Worm (Caenorhabditis elegans) whole organism, midembryonic: Measurements from ENCODE around the gene hacd-1.

Experiments used
- T22C8.4 ChIP-seq: fragments of 200-800 bp; sonication (Bioruptor generic); IDR thresholded peaks from 2 replicates; pipeline ENCODE4 v1.3.6; 2022; ENCODE audit warnings: missing genetic modification characterization, missing compliant biosample characterization
- cog-1 ChIP-seq: sonication (generic microtip); optimal IDR thresholded peaks from 2 replicates; lab custom pipeline; 2016; ENCODE audit warnings: missing genetic modification characterization, missing compliant biosample characterization
- flt-1 ChIP-seq: fragments of 200-800 bp; sonication (Bioruptor generic); IDR thresholded peaks from 2 replicates; pipeline ENCODE4 v1.3.6; 2022; ENCODE audit warnings: missing genetic modification characterization, missing compliant biosample characterization
- klf-2 ChIP-seq: fragments of 200-800 bp; sonication (Bioruptor generic); conservative IDR thresholded peaks from 2 replicates; pipeline ENCODE4 v1.3.6; 2022; ENCODE audit warnings: missing genetic modification reagents, missing genetic modification characterization, missing compliant biosample characterization
- med-1 ChIP-seq: sonication (generic microtip); optimal IDR thresholded peaks from 2 replicates; lab custom pipeline; 2017; ENCODE audit warnings: missing genetic modification characterization, mild to moderate bottlenecking, missing compliant biosample characterization, antibody characterized with exemption, missing genetic modification reagents; ENCODE audit not compliant: insufficient read depth
- ref-1 ChIP-seq: fragments of 200-800 bp; sonication (Bioruptor generic); conservative IDR thresholded peaks from 2 replicates; pipeline ENCODE4 v1.3.6; 2022; ENCODE audit warnings: missing genetic modification reagents, missing genetic modification characterization, missing compliant biosample characterization
- ztf-23 ChIP-seq: fragments of 200-800 bp; sonication (Bioruptor generic); IDR thresholded peaks from 2 replicates; pipeline ENCODE4 v1.3.6; 2022; ENCODE audit warnings: missing genetic modification reagents, missing genetic modification characterization, missing compliant biosample characterization
- ztf-29 ChIP-seq: fragments of 200-800 bp; sonication (Bioruptor generic); IDR thresholded peaks from 2 replicates; pipeline ENCODE4 v1.3.6; 2022; ENCODE audit warnings: missing genetic modification reagents, missing genetic modification characterization, missing compliant biosample characterization

ce11 chrV:1447079-1447478 lies 13.1 kb upstream of the hacd-1 start, which contains the start of gene cnc-4:
- TF ChIP-seq flt-1 (GFP tag; lab: Robert Waterston, UW) (no peak), T22C8.4 (GFP tag; lab: Robert Waterston, UW) (no peak), ztf-29 (GFP tag; lab: Robert Waterston, UW) (no peak), ref-1 (GFP tag; lab: Robert Waterston, UW) (no peak), med-1 (GFP tag; lab: Kevin White, UChicago) (no peak), cog-1 (tag; lab: Kevin White, UChicago) (no peak), ztf-23 (GFP tag; lab: Robert Waterston, UW) (no peak), klf-2 (GFP tag; lab: Robert Waterston, UW) (no peak)
